Worm (Caenorhabditis elegans): ENCODE results near the gene C10G8.4.

DNA sequence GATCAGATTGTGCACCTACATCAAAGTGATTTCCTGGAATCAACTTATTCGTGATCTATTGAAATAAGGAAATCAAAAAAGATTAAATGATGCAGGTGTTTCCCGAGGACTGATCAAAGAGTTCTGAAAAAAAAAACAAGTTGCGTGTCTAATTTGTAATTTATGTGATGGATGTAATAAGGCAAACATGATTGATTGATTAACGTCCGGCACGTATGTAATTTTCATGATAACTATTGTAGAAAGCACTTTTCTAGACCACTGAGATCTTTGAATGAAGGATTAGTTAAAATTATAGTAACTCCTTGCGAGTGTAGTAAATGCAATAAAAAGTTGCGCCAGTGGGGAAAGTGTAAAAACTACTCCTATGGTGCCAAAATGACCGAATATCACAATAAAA, 33.7 kb downstream of the C10G8.4 start, which contains the start of gene srg-25:
- TF ChIP-seq blmp-1 (tag; optimal IDR thresholded peaks at IDR 0.05): no peak
- TF ChIP-seq unc-62 (GFP tag; optimal IDR thresholded peaks at IDR 0.05): no peak
- TF ChIP-seq ceh-63 (GFP tag; optimal IDR thresholded peaks at IDR 0.05): no peak
- TF ChIP-seq ama-1 (optimal IDR thresholded peaks at IDR 0.05): no peak
- no peak for TF ChIP-seq nhr-11 (tag; optimal IDR thresholded peaks at IDR 0.05)
- TF ChIP-seq snpc-4 (tag; optimal IDR thresholded peaks at IDR 0.05): no peak
- no peak for TF ChIP-seq swsn-7 (tag; optimal IDR thresholded peaks at IDR 0.05)
- no peak for TF ChIP-seq lin-13 (GFP tag; optimal IDR thresholded peaks at IDR 0.05)
- no peak for TF ChIP-seq sox-4 (tag; optimal IDR thresholded peaks at IDR 0.05)
- no peak for TF ChIP-seq lir-3 (tag; optimal IDR thresholded peaks at IDR 0.05; ENCODE audit: poor library complexity)
- no peak for TF ChIP-seq lin-39 (tag; optimal IDR thresholded peaks at IDR 0.05)

Data from whole organism, L1 larva.